Worm (Caenorhabditis elegans): ENCODE results near the gene lig-4.

Gene lig-4

ce11 chrIII:7524830-7525344 lies 3.6 kb downstream of the lig-4 start:
- TF ChIP-seq nfya-2 (GFP tag; IDR thresholded peaks at IDR 0.05): no peak
- TF ChIP-seq dox-1 (GFP tag; IDR thresholded peaks at IDR 0.05): no peak
- no peak for TF ChIP-seq snpc-1.3 (tag; optimal IDR thresholded peaks at IDR 0.05; ENCODE audit: insufficient read depth)
- TF ChIP-seq ztf-22 (GFP tag; optimal IDR thresholded peaks at IDR 0.05): no peak
- TF ChIP-seq attf-5 (GFP tag; optimal IDR thresholded peaks at IDR 0.05): no peak
- TF ChIP-seq ceh-58 (GFP tag; IDR thresholded peaks at IDR 0.05): no peak
- no peak for TF ChIP-seq dpl-1 (GFP tag; optimal IDR thresholded peaks at IDR 0.05)
- no peak for TF ChIP-seq hmg-1.2 (GFP tag; IDR thresholded peaks at IDR 0.05)
- no peak for TF ChIP-seq let-526 (GFP tag; IDR thresholded peaks at IDR 0.05)
- no peak for TF ChIP-seq atf-7 (tag; optimal IDR thresholded peaks at IDR 0.05)
- TF ChIP-seq aptf-2 (GFP tag; conservative IDR thresholded peaks at IDR 0.05): no peak
- no peak for TF ChIP-seq snpc-3.4 (tag; optimal IDR thresholded peaks at IDR 0.05)
- no peak for TF ChIP-seq F22D6.2 (tag; optimal IDR thresholded peaks at IDR 0.05)
- TF ChIP-seq K12H6.12 (tag; optimal IDR thresholded peaks at IDR 0.05): no peak
- no peak for TF ChIP-seq ztf-6 (GFP tag; IDR thresholded peaks at IDR 0.05)

- TF ChIP-seq C17E4.6 (GFP tag; IDR thresholded peaks at IDR 0.05): no peak
- TF ChIP-seq F55B11.4 (tag; optimal IDR thresholded peaks at IDR 0.05; ENCODE audit: borderline replicate concordance, insufficient read depth): no peak
These were observed 5.8 kb downstream of the lig-4 start for ce11 chrIII:7526974-7527466.

ce11 chrIII:7530108-7530507 lies 8.8 kb downstream of the lig-4 start:
- TF ChIP-seq fkh-3 (tag; optimal IDR thresholded peaks at IDR 0.05): no peak
- no peak for TF ChIP-seq aptf-3 (GFP tag; IDR thresholded peaks at IDR 0.05)
- TF ChIP-seq cebp-1 (GFP tag; IDR thresholded peaks at IDR 0.05): no peak
- no peak for TF ChIP-seq cebp-1 (tag; optimal IDR thresholded peaks at IDR 0.05)
- TF ChIP-seq hmg-20 (GFP tag; IDR thresholded peaks at IDR 0.05): no peak
- TF ChIP-seq egl-18 (GFP tag; IDR thresholded peaks at IDR 0.05): no peak
- TF ChIP-seq egrh-3 (GFP tag; IDR thresholded peaks at IDR 0.05): no peak
- TF ChIP-seq atf-7 (tag; optimal IDR thresholded peaks at IDR 0.05): no peak
- no peak for TF ChIP-seq F57A8.1 (GFP tag; optimal IDR thresholded peaks at IDR 0.05)
- no peak for TF ChIP-seq zfh-2 (GFP tag; conservative IDR thresholded peaks at IDR 0.05)
- no peak for TF ChIP-seq F57C9.4 (tag; optimal IDR thresholded peaks at IDR 0.05)
- TF ChIP-seq pbrm-1 (GFP tag; IDR thresholded peaks at IDR 0.05): no peak
- TF ChIP-seq akir-1 (GFP tag; optimal IDR thresholded peaks at IDR 0.05): no peak
- no peak for TF ChIP-seq ztf-3 (GFP tag; optimal IDR thresholded peaks at IDR 0.05)
- TF ChIP-seq T07F8.4 (tag; optimal IDR thresholded peaks at IDR 0.05): no peak
- no peak for TF ChIP-seq F39B2.1 (GFP tag; IDR thresholded peaks at IDR 0.05)
- TF ChIP-seq bed-2 (GFP tag; IDR thresholded peaks at IDR 0.05): no peak
- TF ChIP-seq xnd-1 (tag; optimal IDR thresholded peaks at IDR 0.05): no peak
- no peak for TF ChIP-seq let-526 (GFP tag; IDR thresholded peaks at IDR 0.05)

- no peak for TF ChIP-seq madf-6 (GFP tag; IDR thresholded peaks at IDR 0.05)
These were observed 9.6 kb downstream of the lig-4 start for ce11 chrIII:7530830-7531229.
